Worm (Caenorhabditis elegans): ENCODE results near the gene R53.4.

- no peak for TF ChIP-seq nhr-237 (tag; optimal IDR thresholded peaks at IDR 0.05)
- TF ChIP-seq sea-2 (GFP tag; optimal IDR thresholded peaks at IDR 0.05), result no peak
- no peak for TF ChIP-seq elt-3 (tag; optimal IDR thresholded peaks at IDR 0.05)
- no peak for TF ChIP-seq mdl-1 (tag; optimal IDR thresholded peaks at IDR 0.05)
Observed at ce11 chrII:9960127-9960526, 7.7 kb downstream of the R53.4 start.

Data from whole organism, L3 larva.